Worm (Caenorhabditis elegans) whole organism, late embryonic: ENCODE measurements around the gene srbc-78.

ENCODE experiments used
- Y22D7AL.16 ChIP-seq: sonication (generic microtip); optimal IDR thresholded peaks from 2 replicates; lab custom pipeline; 2016; ENCODE audit warnings: missing genetic modification characterization, missing compliant biosample characterization
- ahr-1 ChIP-seq: sonication (generic microtip); optimal IDR thresholded peaks from 2 replicates; lab custom pipeline; 2016; ENCODE audit warnings: missing genetic modification characterization, missing compliant biosample characterization
- ceh-18 ChIP-seq: sonication (generic microtip); optimal IDR thresholded peaks from 2 replicates; lab custom pipeline; 2016; ENCODE audit warnings: missing genetic modification characterization, missing compliant biosample characterization
- dmd-4 ChIP-seq: sonication (generic microtip); optimal IDR thresholded peaks from 2 replicates; lab custom pipeline; 2016; ENCODE audit warnings: borderline replicate concordance, missing genetic modification characterization, missing compliant biosample characterization
- dve-1 ChIP-seq: sonication (generic microtip); optimal IDR thresholded peaks from 2 replicates; lab custom pipeline; 2017; ENCODE audit warnings: antibody characterized with exemption, mild to moderate bottlenecking, missing genetic modification characterization, missing compliant biosample characterization
- elt-2 ChIP-seq: sonication (generic microtip); optimal IDR thresholded peaks from 2 replicates; lab custom pipeline; 2016; ENCODE audit warnings: missing genetic modification reagents, missing genetic modification characterization, missing compliant biosample characterization
- fkh-10 ChIP-seq: fragments of 150-350 bp; optimal IDR thresholded peaks from 2 replicates; lab custom pipeline; 2014; ENCODE audit warnings: missing biosample characterization, missing genetic modification reagents, missing genetic modification characterization
- ref-2 ChIP-seq: sonication (generic microtip); optimal IDR thresholded peaks from 2 replicates; lab custom pipeline; 2016; ENCODE audit warnings: missing genetic modification characterization, missing compliant biosample characterization
- sdc-2 ChIP-seq: sonication (generic microtip); optimal IDR thresholded peaks from 2 replicates; lab custom pipeline; 2016; ENCODE audit warnings: missing genotype, missing genetic modification characterization, missing compliant biosample characterization

- no peak for TF ChIP-seq elt-2 (tag; lab: Kevin White, UChicago)
- no peak for TF ChIP-seq ahr-1 (tag; lab: Kevin White, UChicago)
- TF ChIP-seq dmd-4 (tag; lab: Kevin White, UChicago) = no peak
- TF ChIP-seq sdc-2 (tag; lab: Kevin White, UChicago) = no peak
- no peak for TF ChIP-seq Y22D7AL.16
- TF ChIP-seq ceh-18 (tag; lab: Kevin White, UChicago) = no peak
- no peak for TF ChIP-seq ref-2 (tag; lab: Kevin White, UChicago)
- no peak for TF ChIP-seq fkh-10 (GFP tag; lab: Kevin White, UChicago)
- TF ChIP-seq dve-1 (tag; lab: Kevin White, UChicago) = no peak
Observed at ce11 chrV:20489102-20489501, at the start of gene srbc-78.
